Worm (Caenorhabditis elegans) whole organism, L4 larva: ENCODE measurements around the gene sth-1.

Experiments
- ZK546.5 ChIP-seq, 2 experiments: sonication (generic microtip); optimal IDR thresholded peaks; 2 replicates each; lab custom pipeline; 2017; ENCODE audit warnings: missing biosample characterization in 2 of 2, missing genetic modification characterization in 2 of 2
- hmg-1.1 ChIP-seq: fragments of 200-800 bp; sonication (Bioruptor generic); IDR thresholded peaks from 2 replicates; pipeline ENCODE4 v1.3.6; 2022; ENCODE audit warnings: missing genetic modification reagents, missing genetic modification characterization, missing compliant biosample characterization
- lin-15B ChIP-seq: fragments of 150-350 bp; sonication (generic microtip); optimal IDR thresholded peaks from 3 replicates; lab custom pipeline; 2014; ENCODE audit warnings: missing biosample characterization, missing genetic modification characterization
- lsy-2 ChIP-seq, 2 experiments: fragments of 150-350 bp in 1 of 2; sonication (generic microtip) in 1 of 2; optimal IDR thresholded peaks; 2 replicates each; lab custom pipeline; 2014 to 2017; ENCODE audit warnings: missing biosample characterization in 2 of 2, missing genetic modification characterization in 2 of 2
- skn-1 ChIP-seq: fragments of 150-350 bp; optimal IDR thresholded peaks from 2 replicates; lab custom pipeline; 2014; ENCODE audit warnings: missing biosample characterization, missing genetic modification characterization

DNA sequence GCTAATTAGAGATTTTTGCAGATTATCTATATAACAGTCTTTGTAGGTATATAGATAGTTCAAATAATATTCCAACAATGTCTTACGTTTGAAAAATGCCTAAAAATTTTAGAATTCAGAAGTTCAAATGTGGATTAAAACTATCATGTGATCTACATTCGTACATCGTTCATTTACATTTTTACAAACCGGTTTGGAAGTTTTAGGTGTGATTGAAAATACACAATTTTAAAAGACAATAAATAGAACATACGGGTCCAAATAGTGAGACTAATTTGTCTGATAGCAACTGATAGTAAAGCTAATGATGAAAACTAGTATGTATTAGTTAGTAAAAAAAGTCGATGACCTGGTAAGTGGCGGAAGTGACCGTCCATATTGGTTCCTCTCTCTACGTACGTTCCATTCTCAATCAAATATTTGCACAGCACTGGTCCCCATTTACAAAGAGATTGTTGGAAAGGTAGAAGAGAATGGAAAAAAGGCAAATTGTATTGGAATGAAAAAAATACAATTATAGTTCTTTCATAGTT, 10.5 kb upstream of the sth-1 start:
- TF ChIP-seq ZK546.5 (tag; optimal IDR thresholded peaks at IDR 0.05; lab: Kevin White, UChicago) (no peak), lin-15B (tag; lab: Kevin White, UChicago) (no peak), skn-1 (tag; lab: Kevin White, UChicago) (no peak), hmg-1.1 (GFP tag; lab: Robert Waterston, UW) (no peak), lsy-2 (tag; optimal IDR thresholded peaks at IDR 0.05; lab: Kevin White, UChicago) (no peak)
